Worm (Caenorhabditis elegans) whole organism, L2 larva: Measurements from ENCODE around the gene T12B3.3.
A peak's percentile ranks its signal among the peaks of the same experiment; 100 is the strongest.

Source experiments
- C34F6.9 ChIP-seq: fragments of 150-350 bp; optimal IDR thresholded peaks from 2 replicates; lab custom pipeline; 2014; ENCODE audit warnings: missing biosample characterization, missing genetic modification characterization
- F13H6.1 ChIP-seq: sonication (generic microtip); optimal IDR thresholded peaks from 2 replicates; lab custom pipeline; 2016; ENCODE audit warnings: missing genetic modification characterization, missing compliant biosample characterization
- Y55F3AM.14 ChIP-seq: fragments of 200-800 bp; sonication (Bioruptor generic); optimal IDR thresholded peaks from 2 replicates; lab custom pipeline; 2018; ENCODE audit warnings: mild to moderate bottlenecking, missing genetic modification characterization, missing compliant biosample characterization
- ZK546.5 ChIP-seq: sonication (generic microtip); optimal IDR thresholded peaks from 2 replicates; lab custom pipeline; 2017; ENCODE audit warnings: missing biosample characterization, missing genetic modification characterization
- alr-1 ChIP-seq: fragments of 150-350 bp; optimal IDR thresholded peaks from 2 replicates; lab custom pipeline; 2014; ENCODE audit warnings: missing biosample characterization, missing genetic modification characterization
- aly-2 ChIP-seq: fragments of 150-350 bp; optimal IDR thresholded peaks from 2 replicates; lab custom pipeline; 2014; ENCODE audit warnings: missing biosample characterization, missing genetic modification characterization
- ama-1 ChIP-seq: fragments of 150-350 bp; optimal IDR thresholded peaks from 2 replicates; lab custom pipeline; 2018; ENCODE audit warnings: inconsistent platforms
- blmp-1 ChIP-seq: sonication (generic microtip); optimal IDR thresholded peaks from 2 replicates; lab custom pipeline; 2017; ENCODE audit warnings: missing genetic modification characterization, mild to moderate bottlenecking, missing compliant biosample characterization, antibody characterized with exemption, moderate library complexity; ENCODE audit not compliant: insufficient read depth
- ceh-16 ChIP-seq: fragments of 150-350 bp; optimal IDR thresholded peaks from 2 replicates; lab custom pipeline; 2014; ENCODE audit warnings: missing biosample characterization, missing genetic modification characterization
- ceh-82 ChIP-seq: fragments of 150-350 bp; optimal IDR thresholded peaks from 2 replicates; lab custom pipeline; 2014; ENCODE audit warnings: missing biosample characterization, missing genetic modification characterization
- crh-2 ChIP-seq: sonication (generic microtip); optimal IDR thresholded peaks from 2 replicates; lab custom pipeline; 2017; ENCODE audit warnings: missing biosample characterization, missing genetic modification characterization
- dmd-4 ChIP-seq: sonication (generic microtip); optimal IDR thresholded peaks from 2 replicates; lab custom pipeline; 2017; ENCODE audit warnings: missing biosample characterization, missing genetic modification characterization
- egl-27 ChIP-seq: sonication (generic microtip); optimal IDR thresholded peaks from 3 replicates; lab custom pipeline; 2017; ENCODE audit warnings: missing biosample characterization, missing genetic modification reagents, missing genetic modification characterization
- elt-1 ChIP-seq: fragments of 150-350 bp; optimal IDR thresholded peaks from 2 replicates; lab custom pipeline; 2014; ENCODE audit warnings: missing biosample characterization, missing genetic modification characterization
- elt-3 ChIP-seq: sonication (generic microtip); optimal IDR thresholded peaks from 2 replicates; lab custom pipeline; 2017; ENCODE audit warnings: missing biosample characterization, missing genetic modification characterization
- fos-1 ChIP-seq: fragments of 150-350 bp; optimal IDR thresholded peaks from 2 replicates; lab custom pipeline; 2014; ENCODE audit warnings: missing biosample characterization, missing genetic modification characterization
- gmeb-1 ChIP-seq: fragments of 150-350 bp; optimal IDR thresholded peaks from 2 replicates; lab custom pipeline; 2014; ENCODE audit warnings: missing biosample characterization, missing genetic modification characterization
- lin-11 ChIP-seq: fragments of 150-350 bp; sonication (generic microtip); optimal IDR thresholded peaks from 2 replicates; lab custom pipeline; 2014; ENCODE audit warnings: missing biosample characterization, missing genetic modification characterization, inconsistent platforms, mixed read lengths
- lin-13 ChIP-seq: fragments of 150-350 bp; optimal IDR thresholded peaks from 2 replicates; lab custom pipeline; 2014; ENCODE audit warnings: missing biosample characterization, missing genetic modification reagents, missing genetic modification characterization
- lin-39 ChIP-seq: fragments of 150-350 bp; optimal IDR thresholded peaks from 2 replicates; lab custom pipeline; 2014; ENCODE audit warnings: missing biosample characterization, missing genetic modification reagents, missing genetic modification characterization
- lsy-2 ChIP-seq, 2 experiments: fragments of 150-350 bp in 1 of 2; sonication (generic microtip) in 1 of 2; optimal IDR thresholded peaks; 2 replicates each; lab custom pipeline; 2014 to 2017; ENCODE audit warnings: missing biosample characterization in 2 of 2, missing genetic modification characterization in 2 of 2
- mbf-1 ChIP-seq: sonication (generic microtip); optimal IDR thresholded peaks from 2 replicates; lab custom pipeline; 2017; ENCODE audit warnings: missing biosample characterization, missing genetic modification characterization
- mdl-1 ChIP-seq, 2 experiments: fragments of 150-350 bp in 1 of 2; sonication (generic microtip) in 1 of 2; optimal IDR thresholded peaks; 2 replicates each; lab custom pipeline; 2017; ENCODE audit warnings: missing biosample characterization in 2 of 2, missing genetic modification characterization in 2 of 2
- nhr-12 ChIP-seq: fragments of 150-350 bp; optimal IDR thresholded peaks from 2 replicates; lab custom pipeline; 2014; ENCODE audit warnings: missing biosample characterization, missing genetic modification characterization
- nhr-129 ChIP-seq: fragments of 150-350 bp; optimal IDR thresholded peaks from 2 replicates; lab custom pipeline; 2014; ENCODE audit warnings: missing biosample characterization, missing genetic modification characterization
- nhr-21 ChIP-seq: fragments of 150-350 bp; optimal IDR thresholded peaks from 2 replicates; lab custom pipeline; 2014; ENCODE audit warnings: missing biosample characterization, missing genetic modification characterization
- nhr-23 ChIP-seq: fragments of 150-350 bp; optimal IDR thresholded peaks from 2 replicates; lab custom pipeline; 2014; ENCODE audit warnings: missing biosample characterization, missing genetic modification reagents, missing genetic modification characterization
- nhr-237 ChIP-seq: fragments of 150-350 bp; optimal IDR thresholded peaks from 2 replicates; lab custom pipeline; 2014; ENCODE audit warnings: missing biosample characterization, missing genetic modification characterization
- nhr-25 ChIP-seq: fragments of 150-350 bp; sonication (generic microtip); optimal IDR thresholded peaks from 3 replicates; lab custom pipeline; 2014; ENCODE audit warnings: missing biosample characterization, missing genetic modification characterization
- nhr-6 ChIP-seq: fragments of 150-350 bp; optimal IDR thresholded peaks from 2 replicates; lab custom pipeline; 2014; ENCODE audit warnings: missing biosample characterization, missing genetic modification characterization
- nhr-77 ChIP-seq: fragments of 150-350 bp; optimal IDR thresholded peaks from 2 replicates; lab custom pipeline; 2014; ENCODE audit warnings: missing biosample characterization, missing genetic modification characterization
- peb-1 ChIP-seq: fragments of 150-350 bp; optimal IDR thresholded peaks from 2 replicates; lab custom pipeline; 2014; ENCODE audit warnings: missing biosample characterization, missing genetic modification characterization
- sem-4 ChIP-seq: fragments of 150-350 bp; optimal IDR thresholded peaks from 2 replicates; lab custom pipeline; 2014; ENCODE audit warnings: missing biosample characterization, missing genetic modification reagents, missing genetic modification characterization
- sma-9 ChIP-seq, 2 experiments: fragments of 150-350 bp in 1 of 2; sonication (generic microtip) in 1 of 2; optimal IDR thresholded peaks; 2 replicates each; lab custom pipeline; 2014 to 2016; ENCODE audit warnings: missing genetic modification characterization in 2 of 2, mild to moderate bottlenecking in 1 of 2, missing biosample characterization in 1 of 2, missing compliant biosample characterization in 1 of 2, missing genetic modification reagents in 1 of 2, moderate library complexity in 1 of 2
- snpc-4 ChIP-seq: fragments of 150-350 bp; optimal IDR thresholded peaks from 2 replicates; lab custom pipeline; 2014; ENCODE audit warnings: missing biosample characterization, missing genetic modification characterization
- unc-39 ChIP-seq: fragments of 150-350 bp; optimal IDR thresholded peaks from 2 replicates; lab custom pipeline; 2014; ENCODE audit warnings: missing biosample characterization, missing genetic modification characterization
- unc-55 ChIP-seq: fragments of 150-350 bp; sonication (generic microtip); optimal IDR thresholded peaks from 3 replicates; lab custom pipeline; 2014; ENCODE audit warnings: missing biosample characterization, missing genetic modification reagents, missing genetic modification characterization
- unc-62 ChIP-seq: fragments of 150-350 bp; optimal IDR thresholded peaks from 2 replicates; lab custom pipeline; 2014; ENCODE audit warnings: missing biosample characterization, missing genetic modification reagents, missing genetic modification characterization
- zag-1 ChIP-seq: fragments of 150-350 bp; optimal IDR thresholded peaks from 2 replicates; lab custom pipeline; 2014; ENCODE audit warnings: missing biosample characterization, missing genetic modification characterization
- ztf-1 ChIP-seq: fragments of 200-800 bp; sonication (Bioruptor generic); conservative IDR thresholded peaks from 2 replicates; pipeline ENCODE4 v1.3.6; 2022; ENCODE audit warnings: missing genetic modification characterization, missing compliant biosample characterization
- ztf-11 ChIP-seq: sonication (generic microtip); optimal IDR thresholded peaks from 2 replicates; lab custom pipeline; 2017; ENCODE audit warnings: missing biosample characterization, missing genetic modification characterization

The T12B3.3 gene

ce11 chrIV:7391534-7392343 is 16.8 kb downstream of the T12B3.3 start:
- TF ChIP-seq crh-2 (tag; lab: Kevin White, UChicago) = peak; percentile 51
- no peak for TF ChIP-seq ama-1 (lab: Kevin White, UChicago)
- peak; percentile 61 for TF ChIP-seq unc-55
- TF ChIP-seq nhr-129 = peak; percentile 83
- TF ChIP-seq ceh-82 (tag; lab: Kevin White, UChicago) = no peak
- peak in 1 of 2 experiments; percentile 9 for TF ChIP-seq mdl-1 (tag; optimal IDR thresholded peaks at IDR 0.05; lab: Kevin White, UChicago)
- peak; percentile 17 for TF ChIP-seq egl-27 (tag; lab: Kevin White, UChicago)
- TF ChIP-seq nhr-12 (tag; lab: Kevin White, UChicago) = no peak
- TF ChIP-seq nhr-237 (tag; lab: Kevin White, UChicago) = no peak
- TF ChIP-seq nhr-6 (tag; lab: Kevin White, UChicago) = peak; percentile 40
- TF ChIP-seq sma-9 (GFP tag; optimal IDR thresholded peaks at IDR 0.05; lab: Kevin White, UChicago) = peak; percentile 89
- TF ChIP-seq sma-9 (tag; optimal IDR thresholded peaks at IDR 0.05; lab: Kevin White, UChicago) = no peak
- no peak for TF ChIP-seq elt-3 (tag; lab: Kevin White, UChicago)
- TF ChIP-seq C34F6.9 (tag; lab: Kevin White, UChicago) = peak; percentile 63
- TF ChIP-seq lsy-2 (tag; optimal IDR thresholded peaks at IDR 0.05; lab: Kevin White, UChicago) = peak in 1 of 2 experiments; percentile 50
- no peak for TF ChIP-seq Y55F3AM.14 (GFP tag; lab: Kevin White, UChicago)
- peak; percentile 25 for TF ChIP-seq lin-11
- no peak for TF ChIP-seq unc-62 (GFP tag; lab: Kevin White, UChicago)
- TF ChIP-seq lin-13 (GFP tag; lab: Kevin White, UChicago) = peak; percentile 27
- no peak for TF ChIP-seq alr-1 (tag; lab: Kevin White, UChicago)
- peak; percentile 10 for TF ChIP-seq fos-1 (tag; lab: Kevin White, UChicago)
- no peak for TF ChIP-seq nhr-23 (tag; lab: Kevin White, UChicago)
- no peak for TF ChIP-seq gmeb-1 (tag; lab: Kevin White, UChicago)
- peak; percentile 33 for TF ChIP-seq zag-1 (tag; lab: Kevin White, UChicago)
- peak; percentile 48 for TF ChIP-seq F13H6.1 (tag; lab: Kevin White, UChicago)

ce11 chrIV:7393700-7394099 is 18.8 kb downstream of the T12B3.3 start, which contains the start of gene pitr-1:
TSS of gene pitr-1 (plus strand) at chrIV:7394085.
- TF ChIP-seq mbf-1 (tag; lab: Kevin White, UChicago) = no peak
- no peak for TF ChIP-seq ceh-16 (tag; lab: Kevin White, UChicago)
- TF ChIP-seq nhr-25 (tag; lab: Kevin White, UChicago) = no peak
- TF ChIP-seq unc-39 (tag; lab: Kevin White, UChicago) = no peak
- TF ChIP-seq elt-1 (tag; lab: Kevin White, UChicago) = no peak
- TF ChIP-seq nhr-23 (tag; lab: Kevin White, UChicago) = no peak
- TF ChIP-seq nhr-21 = no peak
- TF ChIP-seq ztf-1 = no peak
- no peak for TF ChIP-seq blmp-1 (tag; lab: Kevin White, UChicago)
- TF ChIP-seq C34F6.9 (tag; lab: Kevin White, UChicago) = no peak
- no peak for TF ChIP-seq F13H6.1 (tag; lab: Kevin White, UChicago)
- no peak for TF ChIP-seq lin-39 (tag; lab: Kevin White, UChicago)
- TF ChIP-seq elt-3 (tag; lab: Kevin White, UChicago) = no peak
- TF ChIP-seq nhr-12 (tag; lab: Kevin White, UChicago) = no peak
- TF ChIP-seq unc-55 = no peak
- TF ChIP-seq nhr-237 (tag; lab: Kevin White, UChicago) = no peak
- peak; percentile 43 for TF ChIP-seq fos-1 (tag; lab: Kevin White, UChicago)
- TF ChIP-seq sem-4 (tag; lab: Kevin White, UChicago) = no peak
- no peak for TF ChIP-seq aly-2 (tag; lab: Kevin White, UChicago)
- no peak for TF ChIP-seq nhr-6 (tag; lab: Kevin White, UChicago)
- TF ChIP-seq zag-1 (tag; lab: Kevin White, UChicago) = no peak
- no peak for TF ChIP-seq lin-13 (GFP tag; lab: Kevin White, UChicago)
- no peak for TF ChIP-seq peb-1
- TF ChIP-seq sma-9 (GFP tag; optimal IDR thresholded peaks at IDR 0.05; lab: Kevin White, UChicago) = peak; percentile 73
- TF ChIP-seq sma-9 (tag; optimal IDR thresholded peaks at IDR 0.05; lab: Kevin White, UChicago) = no peak
- no peak for TF ChIP-seq egl-27 (tag; lab: Kevin White, UChicago)
- TF ChIP-seq crh-2 (tag; lab: Kevin White, UChicago) = peak; percentile 18
- no peak for TF ChIP-seq alr-1 (tag; lab: Kevin White, UChicago)
- no peak for TF ChIP-seq dmd-4 (tag; lab: Kevin White, UChicago)
- TF ChIP-seq snpc-4 = no peak
- peak in 1 of 2 experiments; percentile 6 for TF ChIP-seq lsy-2 (tag; optimal IDR thresholded peaks at IDR 0.05; lab: Kevin White, UChicago)
- TF ChIP-seq ZK546.5 (tag; lab: Kevin White, UChicago) = no peak
- no peak for TF ChIP-seq ceh-82 (tag; lab: Kevin White, UChicago)
- no peak for TF ChIP-seq ama-1 (lab: Kevin White, UChicago)
- no peak for TF ChIP-seq ztf-11 (tag; lab: Kevin White, UChicago)
- peak; percentile 25 for TF ChIP-seq nhr-129
- TF ChIP-seq nhr-77 (tag; lab: Kevin White, UChicago) = no peak
- no peak for TF ChIP-seq unc-62 (GFP tag; lab: Kevin White, UChicago)
